Worm (Caenorhabditis elegans) whole organism, L4 larva: ENCODE measurements around the gene tbc-14.

Experiments
- Y48G9A.11 ChIP-seq: fragments of 200-800 bp; sonication (Bioruptor generic); IDR thresholded peaks from 2 replicates; pipeline ENCODE4 v1.3.6; 2022; ENCODE audit warnings: missing genetic modification reagents, missing genetic modification characterization, missing compliant biosample characterization
- ZK337.2 ChIP-seq: fragments of 200-800 bp; sonication (Bioruptor generic); IDR thresholded peaks from 2 replicates; pipeline ENCODE4 v1.3.6; 2022; ENCODE audit warnings: missing genetic modification reagents, missing genetic modification characterization, missing compliant biosample characterization
- mes-2 ChIP-seq: sonication (generic microtip); optimal IDR thresholded peaks from 2 replicates; lab custom pipeline; 2016; ENCODE audit warnings: missing genotype, mild to moderate bottlenecking, missing genetic modification characterization, missing compliant biosample characterization; ENCODE audit not compliant: poor library complexity, severe bottlenecking
- nhr-41 ChIP-seq: fragments of 200-800 bp; sonication (Bioruptor generic); IDR thresholded peaks from 2 replicates; pipeline ENCODE4 v1.3.6; 2022; ENCODE audit warnings: missing genetic modification reagents, missing genetic modification characterization, missing compliant biosample characterization
- set-16 ChIP-seq: fragments of 200-800 bp; sonication (Bioruptor generic); IDR thresholded peaks from 2 replicates; pipeline ENCODE4 v1.3.6; 2022; ENCODE audit warnings: missing genetic modification reagents, missing genetic modification characterization, missing compliant biosample characterization
- tra-1 ChIP-seq: fragments of 200-800 bp; sonication (Bioruptor generic); IDR thresholded peaks from 2 replicates; pipeline ENCODE4 v1.3.6; 2022; ENCODE audit warnings: missing genetic modification reagents, missing genetic modification characterization, missing compliant biosample characterization
- ztf-7 ChIP-seq: fragments of 150-350 bp; optimal IDR thresholded peaks from 2 replicates; lab custom pipeline; 2014; ENCODE audit warnings: missing biosample characterization, missing genetic modification characterization

The tbc-14 gene

DNA sequence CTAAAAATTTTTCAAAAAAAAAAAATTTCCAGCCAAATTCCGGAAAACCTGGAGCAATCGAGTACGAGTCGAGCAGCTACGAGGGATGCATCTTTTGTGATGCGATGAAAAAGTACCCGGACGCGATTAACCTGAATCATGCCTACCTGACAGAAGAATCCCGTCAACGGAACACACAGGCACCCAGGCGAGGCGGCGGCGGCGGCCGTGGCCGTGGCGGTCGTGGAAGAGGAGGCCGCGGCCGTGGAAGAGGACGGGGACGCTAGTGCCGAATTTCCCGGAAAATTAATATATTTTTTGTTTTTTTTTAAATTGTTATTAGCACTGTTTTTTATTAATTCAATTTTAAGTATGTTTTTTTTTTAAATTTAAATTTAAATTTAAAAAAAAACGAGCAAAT, 45.8 kb downstream of the tbc-14 start:
- TF ChIP-seq set-16 (peak; percentile 90), nhr-41 (GFP tag; lab: Robert Waterston, UW) (no peak)
- TF ChIP-seq, all 104 proteins: peak for 1

DNA sequence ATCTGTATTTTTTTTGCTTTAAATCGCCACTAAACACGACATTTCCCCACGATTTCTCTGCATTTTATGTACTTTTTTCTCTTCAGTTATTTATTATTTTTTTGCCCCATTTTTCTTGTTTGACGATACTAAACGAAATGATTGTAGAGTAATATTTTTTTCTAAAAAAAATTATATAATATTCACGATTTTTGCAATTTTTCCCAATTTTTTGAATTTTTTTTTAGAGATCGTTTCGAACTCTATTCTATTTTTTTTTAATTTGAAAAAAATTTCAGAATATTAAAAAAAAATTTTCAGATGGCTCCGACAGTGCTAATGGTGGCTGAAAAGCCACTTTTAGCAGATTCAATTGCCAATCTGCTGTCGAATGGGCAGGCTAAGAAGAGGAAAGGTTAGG, 57.9 kb downstream of the tbc-14 start, which contains the start of gene Y48C3A.14:
Gene Y48C3A.14, plus strand, starts transcription at position 301 of the 400 bp plus-strand sequence.
- TF ChIP-seq ZK337.2 (GFP tag; lab: Robert Waterston, UW) (no peak), ztf-7 (tag; lab: Kevin White, UChicago) (no peak), Y48G9A.11 (GFP tag; lab: Robert Waterston, UW) (no peak), mes-2 (no peak), tra-1 (GFP tag; lab: Robert Waterston, UW) (no peak)
